Worm (Caenorhabditis elegans) whole organism, late embryonic: ENCODE results near the gene Y22D7AL.3.
A peak's percentile ranks its signal among the peaks of the same experiment; 100 is the strongest.

Experiments
- ama-1 ChIP-seq: fragments of 150-350 bp; optimal IDR thresholded peaks from 2 replicates; lab custom pipeline; 2014
- ceh-19 ChIP-seq: fragments of 200-800 bp; sonication (Bioruptor generic); optimal IDR thresholded peaks from 2 replicates; lab custom pipeline; 2018; ENCODE audit warnings: mild to moderate bottlenecking, missing genetic modification characterization, missing compliant biosample characterization
- ceh-9 ChIP-seq: sonication (generic microtip); optimal IDR thresholded peaks from 2 replicates; lab custom pipeline; 2016; ENCODE audit warnings: mild to moderate bottlenecking, missing genetic modification characterization, inconsistent platforms, missing compliant biosample characterization
- hlh-13 ChIP-seq: fragments of 200-800 bp; sonication (Bioruptor generic); optimal IDR thresholded peaks from 2 replicates; lab custom pipeline; 2018; ENCODE audit warnings: mild to moderate bottlenecking, missing genetic modification characterization, missing compliant biosample characterization
- lim-6 ChIP-seq: sonication (generic microtip); optimal IDR thresholded peaks from 2 replicates; lab custom pipeline; 2016; ENCODE audit warnings: missing genetic modification characterization, missing compliant biosample characterization
- lin-11 ChIP-seq: fragments of 200-800 bp; sonication (Bioruptor generic); optimal IDR thresholded peaks from 2 replicates; lab custom pipeline; 2018; ENCODE audit warnings: mild to moderate bottlenecking, missing genetic modification characterization, missing compliant biosample characterization
- nfya-1 ChIP-seq: sonication (generic microtip); optimal IDR thresholded peaks from 2 replicates; lab custom pipeline; 2017; ENCODE audit warnings: missing genetic modification characterization, mild to moderate bottlenecking, missing compliant biosample characterization, antibody characterized with exemption, moderate library complexity
- nhr-11 ChIP-seq: fragments of 150-350 bp; optimal IDR thresholded peaks from 2 replicates; lab custom pipeline; 2014; ENCODE audit warnings: missing biosample characterization, missing genetic modification characterization
- pag-3 ChIP-seq: sonication (generic microtip); optimal IDR thresholded peaks from 2 replicates; lab custom pipeline; 2016; ENCODE audit warnings: missing compliant biosample characterization, missing genetic modification characterization, borderline replicate concordance
- pha-4 ChIP-seq: fragments of 150-350 bp; optimal IDR thresholded peaks from 2 replicates; lab custom pipeline; 2018; ENCODE audit warnings: missing biosample characterization, missing genetic modification reagents, missing genetic modification characterization
- tbx-2 ChIP-seq: sonication (generic microtip); optimal IDR thresholded peaks from 2 replicates; lab custom pipeline; 2016; ENCODE audit warnings: missing genetic modification characterization, missing compliant biosample characterization

ce11 chrIII:1591681-1592080, 49.6 kb upstream of the Y22D7AL.3 start:
- TF ChIP-seq lim-6 (no peak), ceh-19 (GFP tag; lab: Kevin White, UChicago) (peak; percentile 5), pag-3 (tag; lab: Kevin White, UChicago) (no peak), hlh-13 (GFP tag; lab: Kevin White, UChicago) (no peak), tbx-2 (no peak), ceh-9 (tag; lab: Kevin White, UChicago) (no peak), nfya-1 (peak; percentile 65), nhr-11 (tag; lab: Kevin White, UChicago) (no peak), lin-11 (tag; lab: Kevin White, UChicago) (no peak), pha-4 (tag; lab: Kevin White, UChicago) (no peak), ama-1 (lab: Kevin White, UChicago) (no peak)
